Fruit fly (Drosophila melanogaster): ENCODE measurements around the gene fu.
A peak's percentile ranks its signal among the peaks of the same experiment; 100 is the strongest.

Gene fu

dm6 chrX:18645720-18646213 is 11.8 kb upstream of the fu start (continued):
- TF ChIP-seq Dip2 (GFP tag; IDR thresholded peaks at IDR 0.05) (no peak), CG7839 (tag; optimal IDR thresholded peaks at IDR 0.05) (peak; percentile 72), Hsf (GFP tag; optimal IDR thresholded peaks at IDR 0.05) (peak; percentile 57), sr (GFP tag; IDR thresholded peaks at IDR 0.05) (no peak; the same call in 2 of the 3 replicates), CG6854 (GFP tag; optimal IDR thresholded peaks at IDR 0.05) (no peak), CG12391 (tag; optimal IDR thresholded peaks at IDR 0.05) (peak; percentile 67), Eip74EF (GFP tag; optimal IDR thresholded peaks at IDR 0.05) (peak in 1 of 2 experiments; percentile 46), CG9797 (GFP tag; optimal IDR thresholded peaks at IDR 0.05) (no peak), CG11398 (GFP tag; optimal IDR thresholded peaks at IDR 0.05) (no peak), amos (GFP tag; IDR thresholded peaks at IDR 0.05; ENCODE audit: partially characterized antibody) (no peak), unpg (GFP tag; optimal IDR thresholded peaks at IDR 0.05) (peak; percentile 60), dmrt11E (tag; optimal IDR thresholded peaks at IDR 0.05) (peak; percentile 57), pita (GFP tag; optimal IDR thresholded peaks at IDR 0.05) (no peak), ATbp (GFP tag; optimal IDR thresholded peaks at IDR 0.05) (peak; percentile 58), pb (GFP tag; optimal IDR thresholded peaks at IDR 0.05) (no peak), CG10321 (GFP tag; IDR thresholded peaks at IDR 0.05) (no peak), CG10147 (GFP tag; optimal IDR thresholded peaks at IDR 0.05) (peak; percentile 10), Atf-2 (GFP tag; optimal IDR thresholded peaks at IDR 0.05) (peak; percentile 21), Deaf1 (tag; optimal IDR thresholded peaks at IDR 0.05) (peak; percentile 12), CG11723 (GFP tag; optimal IDR thresholded peaks at IDR 0.05) (peak; percentile 28), CG32772 (GFP tag; IDR thresholded peaks at IDR 0.05) (peak; percentile 41; the same call in 1 of the 2 replicates), CG8089 (GFP tag; optimal IDR thresholded peaks at IDR 0.05) (no peak), C15 (GFP tag; IDR thresholded peaks at IDR 0.05) (no peak), fu2 (GFP tag; optimal IDR thresholded peaks at IDR 0.05) (peak; percentile 11), wdn (GFP tag; IDR thresholded peaks at IDR 0.05) (no peak), CG2116 (GFP tag; optimal IDR thresholded peaks at IDR 0.05) (peak; percentile 3), Hey (tag; optimal IDR thresholded peaks at IDR 0.05) (peak; percentile 49), CG11504 (tag; optimal IDR thresholded peaks at IDR 0.05) (peak; percentile 73), kay (GFP tag; optimal IDR thresholded peaks at IDR 0.05) (no peak), E2f1 (GFP tag; IDR thresholded peaks at IDR 0.05) (no peak; the same call in 1 of the 2 replicates), CG12769 (tag; optimal IDR thresholded peaks at IDR 0.05) (peak; percentile 54), fd96Cb (tag; optimal IDR thresholded peaks at IDR 0.05) (peak; percentile 65), CG9215 (GFP tag; IDR thresholded peaks at IDR 0.05) (peak; percentile 47), Nf-YB (GFP tag; optimal IDR thresholded peaks at IDR 0.05) (peak; percentile 8), CG4360 (GFP tag; IDR thresholded peaks at IDR 0.05) (no peak), CG15514 (GFP tag; optimal IDR thresholded peaks at IDR 0.05) (peak; percentile 42), Dad (GFP tag; optimal IDR thresholded peaks at IDR 0.05) (peak; percentile 44), CG13624 (GFP tag; optimal IDR thresholded peaks at IDR 0.05) (peak; percentile 29), row (GFP tag; IDR thresholded peaks at IDR 0.05) (peak; percentile 73), repo (GFP tag; optimal IDR thresholded peaks at IDR 0.05) (no peak), CG1647 (GFP tag; optimal IDR thresholded peaks at IDR 0.05) (peak; percentile 49), MTF-1 (GFP tag; optimal IDR thresholded peaks at IDR 0.05; ENCODE audit: borderline replicate concordance) (peak; percentile 39), NfI (GFP tag; optimal IDR thresholded peaks at IDR 0.05) (peak; percentile 23), Antp (GFP tag; optimal IDR thresholded peaks at IDR 0.05) (no peak), CG1529 (GFP tag; optimal IDR thresholded peaks at IDR 0.05) (peak; percentile 52), CG5180 (GFP tag; optimal IDR thresholded peaks at IDR 0.05) (peak; percentile 45), YL-1 (GFP tag; optimal IDR thresholded peaks at IDR 0.05) (no peak), CG33213 (GFP tag; optimal IDR thresholded peaks at IDR 0.05) (no peak), esg (GFP tag; conservative IDR thresholded peaks at IDR 0.05) (peak; percentile 60), Aef1 (GFP tag; IDR thresholded peaks at IDR 0.05) (peak; percentile 47; the same call in 2 of the 3 replicates)
